Worm (Caenorhabditis elegans): ENCODE results near the gene str-222.

Gene str-222

ce11 chrV:1593799-1594420 lies 42.0 kb upstream of the str-222 start, which contains the start of gene F16B4.4:
TSS of gene F16B4.4 (plus strand) at chrV:1594019.
- peak; percentile 2 for TF ChIP-seq nhr-77 (tag; optimal IDR thresholded peaks at IDR 0.05)
- peak; percentile 30 for TF ChIP-seq ama-1 (optimal IDR thresholded peaks at IDR 0.05)
- TF ChIP-seq mxl-2 (GFP tag; conservative IDR thresholded peaks at IDR 0.05), result no peak
- no peak for TF ChIP-seq F10B5.3 (tag; optimal IDR thresholded peaks at IDR 0.05)
- peak in 1 of 2 experiments; percentile 79 for TF ChIP-seq unc-62 (GFP tag; optimal IDR thresholded peaks at IDR 0.05 in 1 of 2)
- TF ChIP-seq unc-62 (tag; optimal IDR thresholded peaks at IDR 0.05), result no peak
- TF ChIP-seq daf-12 (tag; optimal IDR thresholded peaks at IDR 0.05), result no peak
- TF ChIP-seq mdl-1 (tag; optimal IDR thresholded peaks at IDR 0.05), result peak in 1 of 2 experiments; percentile 6
- TF ChIP-seq nhr-10 (tag; optimal IDR thresholded peaks at IDR 0.05), result peak; percentile 70
- TF ChIP-seq mxl-3 (GFP tag; optimal IDR thresholded peaks at IDR 0.05), result peak; percentile 55
- TF ChIP-seq madf-5 (GFP tag; IDR thresholded peaks at IDR 0.05), result no peak
- peak; percentile 59 for TF ChIP-seq hlh-11 (tag; optimal IDR thresholded peaks at IDR 0.05)
- peak; percentile 8 to 15 for TF ChIP-seq lsy-2 (tag; optimal IDR thresholded peaks at IDR 0.05)
- TF ChIP-seq php-3 (GFP tag; IDR thresholded peaks at IDR 0.05), result no peak
- peak; percentile 50 for TF ChIP-seq hlh-30 (tag; optimal IDR thresholded peaks at IDR 0.05; ENCODE audit: insufficient read depth)
- TF ChIP-seq nhr-28 (tag; optimal IDR thresholded peaks at IDR 0.05), result peak; percentile 81

- TF ChIP-seq snpc-1.2 (GFP tag; IDR thresholded peaks at IDR 0.05) (no peak), T26A8.4 (GFP tag; IDR thresholded peaks at IDR 0.05) (peak; percentile 55), F26F4.8 (GFP tag; conservative IDR thresholded peaks at IDR 0.05) (no peak), daf-16 (GFP tag; optimal IDR thresholded peaks at IDR 0.05) (no peak), daf-16 (tag; optimal IDR thresholded peaks at IDR 0.05) (no peak), nhr-76 (tag; optimal IDR thresholded peaks at IDR 0.05) (no peak), nhr-237 (tag; optimal IDR thresholded peaks at IDR 0.05) (no peak), dmd-6 (GFP tag; IDR thresholded peaks at IDR 0.05) (peak; percentile 11; the same call in 1 of the 2 replicates), sdz-12 (GFP tag; optimal IDR thresholded peaks at IDR 0.05) (no peak), R02D3.7 (tag; optimal IDR thresholded peaks at IDR 0.05) (no peak), dpl-1 (GFP tag; optimal IDR thresholded peaks at IDR 0.05) (no peak), zfp-3 (GFP tag; conservative IDR thresholded peaks at IDR 0.05) (peak; percentile 56; the same call in 1 of the 2 replicates), ama-1 (optimal IDR thresholded peaks at IDR 0.05) (no peak)
These were observed 41.3 kb upstream of the str-222 start for ce11 chrV:1594554-1595092.

ce11 chrV:1599088-1599487 lies 36.9 kb upstream of the str-222 start:
- TF ChIP-seq nhr-42 (GFP tag; IDR thresholded peaks at IDR 0.05), result peak; percentile 67; the same call in 1 of the 2 replicates
- TF ChIP-seq dmd-6 (GFP tag; IDR thresholded peaks at IDR 0.05), result peak; percentile 61
- TF ChIP-seq dve-1 (tag; optimal IDR thresholded peaks at IDR 0.05; ENCODE audit: insufficient read depth), result peak; percentile 7
- peak; percentile 19 for TF ChIP-seq hlh-30 (tag; optimal IDR thresholded peaks at IDR 0.05; ENCODE audit: insufficient read depth)
- 0 out of 2 replicates have a peak, but pooled peaks have one; percentile 30 for TF ChIP-seq ZK337.2 (GFP tag; IDR thresholded peaks at IDR 0.05)

ce11 chrV:1600561-1601088 lies 35.3 kb upstream of the str-222 start, which contains the start of gene F16B4.2:
TSS of gene F16B4.2 (plus strand) at chrV:1601038.
- TF ChIP-seq nhr-28 (tag; optimal IDR thresholded peaks at IDR 0.05) (peak; percentile 0), hlh-30 (tag; optimal IDR thresholded peaks at IDR 0.05; ENCODE audit: insufficient read depth) (no peak), dve-1 (tag; optimal IDR thresholded peaks at IDR 0.05; ENCODE audit: insufficient read depth) (peak; percentile 2), daf-16 (GFP tag; optimal IDR thresholded peaks at IDR 0.05) (no peak), daf-16 (tag; optimal IDR thresholded peaks at IDR 0.05) (peak; percentile 38)

ce11 chrV:1607790-1608189 lies 28.2 kb upstream of the str-222 start, which contains the start of gene nhr-178:
TSS of gene nhr-178 (minus strand) at chrV:1607953.
- TF ChIP-seq daf-12 (tag; optimal IDR thresholded peaks at IDR 0.05), result no peak
- peak in 1 of 2 experiments; percentile 28 for TF ChIP-seq lsy-2 (tag; optimal IDR thresholded peaks at IDR 0.05)
- peak; percentile 96 for TF ChIP-seq nhr-102 (tag; optimal IDR thresholded peaks at IDR 0.05)
- TF ChIP-seq dve-1 (tag; optimal IDR thresholded peaks at IDR 0.05; ENCODE audit: insufficient read depth), result peak; percentile 85
- no peak for TF ChIP-seq F49E8.2 (tag; optimal IDR thresholded peaks at IDR 0.05; ENCODE audit: borderline replicate concordance)
- peak; percentile 88 for TF ChIP-seq hlh-11 (tag; optimal IDR thresholded peaks at IDR 0.05)
- TF ChIP-seq egl-43 (GFP tag; IDR thresholded peaks at IDR 0.05), result no peak
- peak; percentile 80 for TF ChIP-seq php-3 (GFP tag; IDR thresholded peaks at IDR 0.05)
- peak; percentile 23 for TF ChIP-seq hlh-30 (tag; optimal IDR thresholded peaks at IDR 0.05; ENCODE audit: insufficient read depth)
- TF ChIP-seq ces-1 (GFP tag; optimal IDR thresholded peaks at IDR 0.05), result no peak
- TF ChIP-seq lin-1 (GFP tag; IDR thresholded peaks at IDR 0.05), result peak; percentile 65
- no peak for TF ChIP-seq daf-16 (GFP tag; optimal IDR thresholded peaks at IDR 0.05)
- TF ChIP-seq daf-16 (tag; optimal IDR thresholded peaks at IDR 0.05), result peak; percentile 95
- no peak for TF ChIP-seq nhr-76 (tag; optimal IDR thresholded peaks at IDR 0.05)
- TF ChIP-seq nhr-41 (GFP tag; IDR thresholded peaks at IDR 0.05), result no peak
- TF ChIP-seq nhr-77 (tag; optimal IDR thresholded peaks at IDR 0.05), result peak; percentile 99
- TF ChIP-seq snpc-4 (tag; optimal IDR thresholded peaks at IDR 0.05), result no peak
- TF ChIP-seq F37D6.2 (tag; optimal IDR thresholded peaks at IDR 0.05), result no peak
- peak; percentile 90 for TF ChIP-seq nhr-42 (GFP tag; IDR thresholded peaks at IDR 0.05)
